Fruit fly (Drosophila melanogaster) whole organism, adult: Measurements from ENCODE around the gene zormin.

Source experiments
- CG11617 ChIP-seq: fragments of 200-800 bp; sonication (Bioruptor generic); optimal IDR thresholded peaks from 2 replicates; lab custom pipeline; 2017; ENCODE audit warnings: mild to moderate bottlenecking, missing biosample characterization, missing genetic modification reagents, missing genetic modification characterization
- CG12768 ChIP-seq: fragments of 200-800 bp; sonication (Bioruptor generic); optimal IDR thresholded peaks from 2 replicates; lab custom pipeline; 2017; ENCODE audit warnings: missing biosample characterization, missing genetic modification characterization, mild to moderate bottlenecking, moderate library complexity, missing genetic modification reagents
- CG14711 ChIP-seq: fragments of 200-800 bp; sonication (Bioruptor generic); optimal IDR thresholded peaks from 2 replicates; lab custom pipeline; 2018; ENCODE audit warnings: missing biosample characterization, mild to moderate bottlenecking, missing genetic modification characterization, moderate library complexity
- CG1620 ChIP-seq: fragments of 200-800 bp; sonication (Bioruptor generic); optimal IDR thresholded peaks from 2 replicates; lab custom pipeline; 2016; ENCODE audit warnings: missing biosample characterization, missing genetic modification characterization
- CG33017 ChIP-seq: fragments of 200-800 bp; sonication (Bioruptor generic); optimal IDR thresholded peaks from 2 replicates; lab custom pipeline; 2018; ENCODE audit warnings: missing biosample characterization, mild to moderate bottlenecking, missing genetic modification characterization, moderate library complexity
- CG5204 ChIP-seq: fragments of 200-800 bp; sonication (Bioruptor generic); optimal IDR thresholded peaks from 2 replicates; lab custom pipeline; 2016; ENCODE audit warnings: missing biosample characterization, missing genetic modification characterization
- CG7045 ChIP-seq: fragments of 200-800 bp; sonication (Bioruptor generic); optimal IDR thresholded peaks from 2 replicates; lab custom pipeline; 2017; ENCODE audit warnings: missing biosample characterization, mild to moderate bottlenecking, missing genetic modification characterization
- CG7101 ChIP-seq: fragments of 200-800 bp; sonication (Bioruptor generic); optimal IDR thresholded peaks from 2 replicates; lab custom pipeline; 2018; ENCODE audit warnings: missing biosample characterization, mild to moderate bottlenecking, missing genetic modification characterization, moderate library complexity
- Clk ChIP-seq: fragments of 200-800 bp; sonication (Bioruptor generic); optimal IDR thresholded peaks from 2 replicates; lab custom pipeline; 2017; ENCODE audit warnings: missing biosample characterization, missing genetic modification characterization
- Crg-1 ChIP-seq: fragments of 200-800 bp; sonication (Bioruptor generic); optimal IDR thresholded peaks from 2 replicates; lab custom pipeline; 2016; ENCODE audit warnings: missing biosample characterization, missing genetic modification characterization
- Hr96 ChIP-seq: fragments of 200-800 bp; sonication (Bioruptor generic); optimal IDR thresholded peaks from 2 replicates; lab custom pipeline; 2016; ENCODE audit warnings: missing biosample characterization, missing genetic modification characterization
- Mnt ChIP-seq: fragments of 200-800 bp; sonication (Bioruptor generic); optimal IDR thresholded peaks from 2 replicates; lab custom pipeline; 2016; ENCODE audit warnings: missing biosample characterization, mild to moderate bottlenecking, missing genetic modification characterization
- bab1 ChIP-seq: fragments of 200-800 bp; sonication (Bioruptor generic); optimal IDR thresholded peaks from 3 replicates; lab custom pipeline; 2019; ENCODE audit warnings: missing biosample characterization, mild to moderate bottlenecking, missing genetic modification characterization, moderate library complexity
- cic ChIP-seq: fragments of 200-800 bp; sonication (Bioruptor generic); optimal IDR thresholded peaks from 2 replicates; lab custom pipeline; 2017; ENCODE audit warnings: missing biosample characterization, mild to moderate bottlenecking, missing genetic modification characterization, moderate library complexity
- cnc ChIP-seq, 2 experiments: fragments of >200 bp; optimal IDR thresholded peaks; 2 replicates each; lab custom pipeline; 2017
- kay ChIP-seq: fragments of 200-800 bp; sonication (Bioruptor generic); peaks from one replicate; lab custom pipeline; 2016; ENCODE audit warnings: missing biosample characterization, missing genetic modification characterization, borderline replicate concordance
- ovo ChIP-seq: fragments of 200-800 bp; sonication (Bioruptor generic); optimal IDR thresholded peaks from 2 replicates; lab custom pipeline; 2016; ENCODE audit warnings: missing biosample characterization, missing genetic modification characterization
- pad ChIP-seq: fragments of 200-800 bp; sonication (Bioruptor generic); optimal IDR thresholded peaks from 3 replicates; lab custom pipeline; 2017; ENCODE audit warnings: missing biosample characterization, missing genetic modification characterization, mild to moderate bottlenecking, moderate library complexity, missing genetic modification reagents
- tj ChIP-seq: fragments of 200-800 bp; sonication (Bioruptor generic); optimal IDR thresholded peaks from 3 replicates; lab custom pipeline; 2017; ENCODE audit warnings: missing biosample characterization, mild to moderate bottlenecking, missing genetic modification characterization, moderate library complexity
- toe ChIP-seq: fragments of 200-800 bp; sonication (Bioruptor generic); optimal IDR thresholded peaks from 2 replicates; lab custom pipeline; 2016; ENCODE audit warnings: missing biosample characterization, missing genetic modification characterization

Gene zormin

dm6 chr3L:2159817-2160216 is 8.3 kb upstream of the zormin start:
- TF ChIP-seq ovo (GFP tag; lab: Kevin White, UChicago) (no peak), kay (no peak)

- TF ChIP-seq Mnt (GFP tag; lab: Kevin White, UChicago) (no peak), CG12768 (GFP tag; lab: Kevin White, UChicago) (no peak), CG7045 (GFP tag; lab: Kevin White, UChicago) (no peak), toe (GFP tag; lab: Kevin White, UChicago) (no peak), cnc (optimal IDR thresholded peaks at IDR 0.05; lab: Kevin White, UChicago) (no peak), cic (GFP tag; lab: Kevin White, UChicago) (no peak), CG1620 (no peak), tj (GFP tag; lab: Kevin White, UChicago) (no peak), CG7101 (no peak), kay (no peak), ovo (GFP tag; lab: Kevin White, UChicago) (no peak), pad (GFP tag; lab: Kevin White, UChicago) (no peak), bab1 (GFP tag; lab: Kevin White, UChicago) (no peak), Clk (GFP tag; lab: Kevin White, UChicago) (no peak), CG14711 (no peak), CG33017 (no peak), Hr96 (GFP tag; lab: Kevin White, UChicago) (no peak), Crg-1 (GFP tag; lab: Kevin White, UChicago) (no peak), CG11617 (no peak), CG5204 (GFP tag; lab: Kevin White, UChicago) (no peak)
Measured at dm6 chr3L:2158689-2159310, 7.3 kb upstream of the zormin start.

DNA sequence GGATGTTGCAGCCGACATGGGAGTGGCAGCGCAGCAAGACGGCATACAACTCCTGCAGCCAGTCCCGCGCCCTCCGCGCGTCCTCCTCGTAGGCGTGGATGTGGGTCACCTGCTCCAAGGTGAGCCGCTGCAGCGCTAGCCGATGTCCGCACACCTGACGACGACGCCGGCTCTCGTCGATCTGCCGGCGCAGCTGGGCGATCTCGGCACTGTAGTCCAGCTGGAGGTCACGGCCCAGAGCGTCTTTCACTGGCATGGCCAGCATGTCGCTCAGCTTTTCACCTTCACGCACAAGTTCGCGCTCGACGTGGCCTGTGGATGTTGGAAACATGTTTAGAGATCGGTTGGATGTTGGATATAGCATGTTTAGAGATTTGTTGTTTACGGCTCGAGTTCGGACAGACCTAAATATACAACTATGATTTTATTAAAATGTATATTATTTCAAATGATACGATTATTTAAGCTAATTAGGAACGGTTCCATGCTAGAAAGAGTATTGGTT is 6.0 kb upstream of the zormin start:
- TF ChIP-seq kay, result peak; percentile 32
- no peak for TF ChIP-seq Crg-1 (GFP tag; lab: Kevin White, UChicago)
- TF ChIP-seq CG1620, result no peak
- no peak for TF ChIP-seq tj (GFP tag; lab: Kevin White, UChicago)

dm6 chr3L:2152730-2153129 is 1.2 kb upstream of the zormin start:
- TF ChIP-seq CG1620 (no peak), bab1 (GFP tag; lab: Kevin White, UChicago) (no peak), tj (GFP tag; lab: Kevin White, UChicago) (no peak), CG11617 (no peak), CG7101 (no peak), Crg-1 (GFP tag; lab: Kevin White, UChicago) (no peak), Clk (GFP tag; lab: Kevin White, UChicago) (no peak), kay (no peak), CG14711 (no peak), pad (GFP tag; lab: Kevin White, UChicago) (no peak), CG12768 (GFP tag; lab: Kevin White, UChicago) (no peak), toe (GFP tag; lab: Kevin White, UChicago) (no peak)

dm6 chr3L:2149664-2150063 is 1.8 kb downstream of the zormin start:
- TF ChIP-seq bab1 (GFP tag; lab: Kevin White, UChicago) (no peak), kay (no peak), Clk (GFP tag; lab: Kevin White, UChicago) (no peak), Hr96 (GFP tag; lab: Kevin White, UChicago) (no peak), tj (GFP tag; lab: Kevin White, UChicago) (no peak), toe (GFP tag; lab: Kevin White, UChicago) (no peak), CG1620 (no peak), CG5204 (GFP tag; lab: Kevin White, UChicago) (no peak), CG11617 (no peak), Mnt (GFP tag; lab: Kevin White, UChicago) (no peak), cnc (optimal IDR thresholded peaks at IDR 0.05; lab: Kevin White, UChicago) (no peak), CG12768 (GFP tag; lab: Kevin White, UChicago) (no peak), CG33017 (no peak), pad (GFP tag; lab: Kevin White, UChicago) (no peak), cic (GFP tag; lab: Kevin White, UChicago) (no peak), CG7045 (GFP tag; lab: Kevin White, UChicago) (no peak)

DNA sequence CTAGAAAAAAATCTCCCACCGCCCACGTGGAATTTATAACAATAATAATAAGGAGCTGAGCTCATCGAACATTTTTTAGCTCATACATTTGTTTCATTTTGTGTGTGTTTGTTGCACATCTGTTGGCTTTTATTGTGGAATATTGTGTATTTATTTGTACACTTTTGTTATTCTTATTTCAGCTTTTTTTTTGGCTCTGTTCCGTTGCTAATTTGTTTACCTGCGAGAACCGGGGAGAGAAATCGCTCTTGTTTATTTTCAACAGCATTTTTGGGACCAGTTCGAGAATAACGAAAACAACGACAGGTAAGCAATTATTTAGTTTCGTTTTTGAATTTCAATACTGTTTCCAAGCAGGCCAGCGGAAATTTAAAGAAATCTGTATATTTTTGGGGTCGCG is 3.7 kb downstream of the zormin start:
- no peak for TF ChIP-seq kay
- no peak for TF ChIP-seq CG1620
- TF ChIP-seq bab1 (GFP tag; lab: Kevin White, UChicago), result no peak
- TF ChIP-seq cic (GFP tag; lab: Kevin White, UChicago), result no peak
- TF ChIP-seq ovo (GFP tag; lab: Kevin White, UChicago), result no peak
- no peak for TF ChIP-seq Hr96 (GFP tag; lab: Kevin White, UChicago)

DNA sequence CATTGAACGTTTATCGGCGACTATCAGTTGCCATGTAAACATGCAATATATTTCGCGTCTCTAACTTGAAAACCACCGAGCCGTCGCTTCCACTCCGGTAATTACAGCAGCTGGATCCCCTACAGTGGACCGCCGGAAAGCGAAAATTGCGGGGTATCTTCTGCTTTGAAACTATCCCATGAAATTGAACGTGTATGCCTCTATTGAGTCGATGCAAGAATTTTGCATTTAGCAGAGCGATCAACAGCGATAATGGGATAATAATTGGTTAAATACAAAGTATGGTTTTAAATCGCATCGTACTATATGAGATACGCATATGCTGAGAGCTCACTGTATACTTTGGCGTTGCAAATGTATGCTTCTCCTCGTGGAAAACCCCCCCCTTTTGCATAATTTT is 6.5 kb downstream of the zormin start:
- TF ChIP-seq CG7101 (no peak), kay (no peak), bab1 (GFP tag; lab: Kevin White, UChicago) (no peak), Mnt (GFP tag; lab: Kevin White, UChicago) (no peak), toe (GFP tag; lab: Kevin White, UChicago) (no peak), tj (GFP tag; lab: Kevin White, UChicago) (no peak), ovo (GFP tag; lab: Kevin White, UChicago) (no peak), CG14711 (no peak), CG33017 (no peak), Crg-1 (GFP tag; lab: Kevin White, UChicago) (no peak), cnc (optimal IDR thresholded peaks at IDR 0.05; lab: Kevin White, UChicago) (no peak)
